Worm (Caenorhabditis elegans) whole organism, L1 larva: ENCODE results near the gene K08D8.10.
A peak's percentile ranks its signal among the peaks of the same experiment; 100 is the strongest.

Experiments
- Y116A8C.19 ChIP-seq: sonication (generic microtip); optimal IDR thresholded peaks from 2 replicates; lab custom pipeline; 2016; ENCODE audit warnings: missing compliant biosample characterization, missing genetic modification characterization, borderline replicate concordance
- aha-1 ChIP-seq: fragments of 150-350 bp; optimal IDR thresholded peaks from 2 replicates; lab custom pipeline; 2014; ENCODE audit warnings: missing biosample characterization, missing genetic modification characterization
- aly-2 ChIP-seq: fragments of 150-350 bp; optimal IDR thresholded peaks from 2 replicates; lab custom pipeline; 2014; ENCODE audit warnings: missing biosample characterization, missing genetic modification characterization
- blmp-1 ChIP-seq: fragments of 150-350 bp; optimal IDR thresholded peaks from 2 replicates; lab custom pipeline; 2014; ENCODE audit warnings: missing biosample characterization, missing genetic modification characterization
- ces-1 ChIP-seq: fragments of 150-350 bp; optimal IDR thresholded peaks from 2 replicates; lab custom pipeline; 2014; ENCODE audit warnings: missing biosample characterization, missing genetic modification reagents, missing genetic modification characterization
- dsc-1 ChIP-seq: sonication (generic microtip); optimal IDR thresholded peaks from 2 replicates; lab custom pipeline; 2016; ENCODE audit warnings: mild to moderate bottlenecking, missing genetic modification characterization, missing compliant biosample characterization
- efl-1 ChIP-seq, 4 experiments: fragments of 150-350 bp; optimal IDR thresholded peaks in 3 of 4; peaks in 1 of 4; 1 replicate in 1 of 4; 2 replicates in 3 of 4; lab custom pipeline; 2014; ENCODE audit warnings: missing biosample characterization in 2 of 4, missing genetic modification characterization in 2 of 4, missing genetic modification reagents in 2 of 4
- efl-3 ChIP-seq: fragments of 200-800 bp; sonication (Bioruptor generic); optimal IDR thresholded peaks from 2 replicates; lab custom pipeline; 2018; ENCODE audit warnings: mild to moderate bottlenecking, missing genetic modification characterization, missing compliant biosample characterization
- egl-27 ChIP-seq, 2 experiments: fragments of 150-350 bp in 1 of 2; sonication (generic microtip); optimal IDR thresholded peaks; 3 replicates each; lab custom pipeline; 2017 to 2018; ENCODE audit warnings: missing biosample characterization in 2 of 2, missing genetic modification characterization in 2 of 2, missing genetic modification reagents in 2 of 2
- elt-2 ChIP-seq: sonication (generic microtip); optimal IDR thresholded peaks from 2 replicates; lab custom pipeline; 2016; ENCODE audit warnings: missing genetic modification characterization, mild to moderate bottlenecking, inconsistent platforms, missing compliant biosample characterization, missing genetic modification reagents
- hlh-4 ChIP-seq: sonication (generic microtip); optimal IDR thresholded peaks from 2 replicates; lab custom pipeline; 2016; ENCODE audit warnings: mild to moderate bottlenecking, missing genetic modification characterization, missing compliant biosample characterization
- hpl-2 ChIP-seq: fragments of 150-350 bp; optimal IDR thresholded peaks from 2 replicates; lab custom pipeline; 2014; ENCODE audit warnings: missing biosample characterization, missing genetic modification reagents, missing genetic modification characterization
- irx-1 ChIP-seq: sonication (generic microtip); optimal IDR thresholded peaks from 2 replicates; lab custom pipeline; 2016; ENCODE audit warnings: missing genetic modification characterization, missing compliant biosample characterization
- jun-1 ChIP-seq: fragments of 150-350 bp; optimal IDR thresholded peaks from 2 replicates; lab custom pipeline; 2014; ENCODE audit warnings: missing biosample characterization, missing genetic modification reagents, missing genetic modification characterization
- lin-14 ChIP-seq: fragments of 200-800 bp; sonication (Bioruptor generic); optimal IDR thresholded peaks from 2 replicates; lab custom pipeline; 2018; ENCODE audit warnings: mild to moderate bottlenecking, missing genetic modification characterization, moderate library complexity, missing compliant biosample characterization
- lin-15B ChIP-seq: fragments of 150-350 bp; sonication (generic microtip); optimal IDR thresholded peaks from 3 replicates; lab custom pipeline; 2014; ENCODE audit warnings: missing biosample characterization, missing genetic modification characterization
- mef-2 ChIP-seq: fragments of 150-350 bp; optimal IDR thresholded peaks from 2 replicates; lab custom pipeline; 2014; ENCODE audit warnings: missing biosample characterization, missing genetic modification characterization
- nhr-12 ChIP-seq: sonication (generic microtip); optimal IDR thresholded peaks from 2 replicates; lab custom pipeline; 2017; ENCODE audit warnings: missing biosample characterization, missing genetic modification characterization
- nhr-19 ChIP-seq: fragments of 200-800 bp; sonication (Bioruptor generic); conservative IDR thresholded peaks from 2 replicates; pipeline ENCODE4 v1.3.6; 2022; ENCODE audit warnings: missing genetic modification characterization, missing compliant biosample characterization
- nhr-47 ChIP-seq: sonication (generic microtip); optimal IDR thresholded peaks from 2 replicates; lab custom pipeline; 2016; ENCODE audit warnings: mild to moderate bottlenecking, missing genetic modification characterization, moderate library complexity, missing compliant biosample characterization
- nhr-76 ChIP-seq: sonication (generic microtip); optimal IDR thresholded peaks from 2 replicates; lab custom pipeline; 2017; ENCODE audit warnings: missing biosample characterization, missing genetic modification characterization
- nhr-85 ChIP-seq: sonication (generic microtip); peaks from one replicate; lab custom pipeline; 2016; ENCODE audit warnings: missing genetic modification characterization, inconsistent platforms, missing compliant biosample characterization
- nhr-90 ChIP-seq: sonication (generic microtip); optimal IDR thresholded peaks from 2 replicates; lab custom pipeline; 2016; ENCODE audit warnings: mild to moderate bottlenecking, missing genetic modification characterization, missing compliant biosample characterization; ENCODE audit not compliant: poor library complexity
- pag-3 ChIP-seq: sonication (generic microtip); optimal IDR thresholded peaks from 2 replicates; lab custom pipeline; 2017; ENCODE audit warnings: missing genetic modification characterization, mild to moderate bottlenecking, missing compliant biosample characterization, antibody characterized with exemption, borderline replicate concordance; ENCODE audit not compliant: insufficient read depth
- pax-3 ChIP-seq: fragments of 200-800 bp; sonication (Bioruptor generic); optimal IDR thresholded peaks from 2 replicates; lab custom pipeline; 2018; ENCODE audit warnings: mild to moderate bottlenecking, missing genetic modification characterization, moderate library complexity, missing compliant biosample characterization
- pqm-1 ChIP-seq: sonication (generic microtip); optimal IDR thresholded peaks from 3 replicates; lab custom pipeline; 2017; ENCODE audit warnings: missing biosample characterization, missing genetic modification characterization
- snpc-4 ChIP-seq: fragments of 150-350 bp; optimal IDR thresholded peaks from 2 replicates; lab custom pipeline; 2014; ENCODE audit warnings: missing biosample characterization, missing genetic modification characterization
- sup-37 ChIP-seq: fragments of 200-800 bp; sonication (Bioruptor generic); optimal IDR thresholded peaks from 2 replicates; lab custom pipeline; 2018; ENCODE audit warnings: mild to moderate bottlenecking, missing genetic modification characterization, missing compliant biosample characterization
- tbx-2 ChIP-seq: sonication (generic microtip); optimal IDR thresholded peaks from 2 replicates; lab custom pipeline; 2016; ENCODE audit warnings: missing genetic modification characterization, missing compliant biosample characterization
- unc-62 ChIP-seq: fragments of 150-350 bp; optimal IDR thresholded peaks from 2 replicates; lab custom pipeline; 2014; ENCODE audit warnings: missing biosample characterization, missing genetic modification reagents, missing genetic modification characterization
- unc-86 ChIP-seq: sonication (generic microtip); optimal IDR thresholded peaks from 2 replicates; lab custom pipeline; 2016; ENCODE audit warnings: missing genetic modification characterization, missing compliant biosample characterization
- unc-98 ChIP-seq: fragments of 200-800 bp; sonication (Bioruptor generic); IDR thresholded peaks from 2 replicates; pipeline ENCODE4 v1.3.6; 2022; ENCODE audit warnings: missing genetic modification characterization, missing compliant biosample characterization
- xbp-1 ChIP-seq: sonication (generic microtip); optimal IDR thresholded peaks from 2 replicates; lab custom pipeline; 2016; ENCODE audit warnings: missing genetic modification characterization, missing compliant biosample characterization
- ztf-4 ChIP-seq: fragments of 150-350 bp; optimal IDR thresholded peaks from 2 replicates; lab custom pipeline; 2014; ENCODE audit warnings: missing biosample characterization, missing genetic modification characterization

Gene K08D8.10

DNA sequence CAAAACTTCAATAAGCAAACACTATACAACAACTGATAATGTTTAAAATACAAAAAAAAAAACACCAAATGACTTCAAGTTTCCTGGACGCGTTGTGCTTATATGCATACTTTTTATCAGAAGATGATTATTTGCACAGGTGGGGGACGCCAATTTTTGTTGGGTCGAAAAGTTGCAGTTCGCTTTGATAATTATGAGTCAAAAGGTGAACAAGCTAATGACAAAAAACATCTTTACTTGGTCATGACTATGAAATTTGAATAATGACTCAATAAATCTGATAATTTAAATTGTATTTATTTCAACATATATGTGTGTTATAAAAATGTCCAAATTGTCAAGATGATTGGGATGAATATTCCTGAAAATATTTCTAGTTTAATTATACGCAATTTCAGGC is 17.2 kb upstream of the K08D8.10 start, which contains the start of gene ZK896.4:
TSS of gene ZK896.4 (minus strand) at position 101 of the 400 bp plus-strand sequence.
- no peak for TF ChIP-seq efl-1 (optimal IDR thresholded peaks at IDR 0.05; lab: Kevin White, UChicago)
- no peak for TF ChIP-seq efl-1 (GFP tag; optimal IDR thresholded peaks at IDR 0.05 in 1 of 2; lab: Kevin White, UChicago)
- TF ChIP-seq efl-3 (GFP tag; lab: Kevin White, UChicago), result no peak
- TF ChIP-seq nhr-76 (tag; lab: Kevin White, UChicago), result no peak
- TF ChIP-seq elt-2, result no peak
- no peak for TF ChIP-seq nhr-19
- TF ChIP-seq dsc-1 (tag; lab: Kevin White, UChicago), result no peak
- TF ChIP-seq aly-2, result no peak
- no peak for TF ChIP-seq snpc-4
- no peak for TF ChIP-seq xbp-1 (tag; lab: Kevin White, UChicago)
- no peak for TF ChIP-seq nhr-12
- no peak for TF ChIP-seq sup-37
- no peak for TF ChIP-seq unc-98 (GFP tag; lab: Robert Waterston, UW)
- TF ChIP-seq ztf-4, result no peak
- TF ChIP-seq nhr-90, result no peak
- TF ChIP-seq lin-14 (GFP tag; lab: Kevin White, UChicago), result no peak
- no peak for TF ChIP-seq unc-86 (tag; lab: Kevin White, UChicago)
- TF ChIP-seq nhr-85, result no peak
- TF ChIP-seq hpl-2 (GFP tag; lab: Kevin White, UChicago), result no peak
- TF ChIP-seq irx-1, result no peak
- TF ChIP-seq, all 84 proteins: peak for 0

ce11 chrIV:12886012-12886411 is 14.4 kb upstream of the K08D8.10 start:
- TF ChIP-seq ces-1 (GFP tag; lab: Kevin White, UChicago), result no peak
- no peak for TF ChIP-seq nhr-85
- no peak for TF ChIP-seq efl-1 (optimal IDR thresholded peaks at IDR 0.05; lab: Kevin White, UChicago)
- TF ChIP-seq efl-1 (GFP tag; optimal IDR thresholded peaks at IDR 0.05 in 1 of 2; lab: Kevin White, UChicago), result no peak
- TF ChIP-seq egl-27 (tag; optimal IDR thresholded peaks at IDR 0.05; lab: Kevin White, UChicago), result no peak
- no peak for TF ChIP-seq pax-3 (tag; lab: Kevin White, UChicago)
- no peak for TF ChIP-seq lin-15B

- no peak for TF ChIP-seq efl-1 (optimal IDR thresholded peaks at IDR 0.05; lab: Kevin White, UChicago)
- TF ChIP-seq efl-1 (GFP tag; optimal IDR thresholded peaks at IDR 0.05 in 1 of 2; lab: Kevin White, UChicago), result peak in 1 of 2 experiments; percentile 30
- no peak for TF ChIP-seq nhr-47
- TF ChIP-seq unc-62 (GFP tag; lab: Kevin White, UChicago), result no peak
- no peak for TF ChIP-seq Y116A8C.19 (tag; lab: Kevin White, UChicago)
- no peak for TF ChIP-seq tbx-2 (tag; lab: Kevin White, UChicago)
- TF ChIP-seq pqm-1 (tag; lab: Kevin White, UChicago), result peak; percentile 78
- peak; percentile 7 for TF ChIP-seq jun-1 (tag; lab: Kevin White, UChicago)
- TF ChIP-seq nhr-19, result no peak
- no peak for TF ChIP-seq pag-3
- no peak for TF ChIP-seq blmp-1 (tag; lab: Kevin White, UChicago)
- TF ChIP-seq elt-2, result peak; percentile 88
- TF ChIP-seq, all 84 proteins: peak for 4
Observed at ce11 chrIV:12890445-12890844, 9.9 kb upstream of the K08D8.10 start, which contains the start of gene K08D8.6. Gene K08D8.6 (minus strand): TSS chrIV:12890508.

DNA sequence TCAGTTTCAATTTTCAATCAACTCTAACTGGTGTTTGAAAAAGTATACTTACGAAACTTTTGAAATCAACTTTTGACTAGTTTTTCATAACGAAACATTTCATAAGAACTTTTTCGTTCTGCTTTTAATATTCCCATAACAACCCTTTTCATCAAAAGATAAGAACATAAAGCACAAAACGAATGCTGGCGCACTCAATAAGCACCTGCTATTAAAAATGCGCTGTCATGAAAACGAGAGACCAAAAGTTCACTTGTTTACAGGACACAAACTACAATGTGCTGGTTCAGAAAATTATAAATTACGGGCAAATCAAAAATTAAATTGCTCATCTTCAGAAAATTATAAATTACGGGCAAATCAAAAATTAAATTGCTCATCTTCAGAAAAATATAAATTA is 9.3 kb upstream of the K08D8.10 start:
- no peak for TF ChIP-seq hlh-4
- TF ChIP-seq elt-2, result peak; percentile 17
- TF ChIP-seq nhr-47, result no peak

ce11 chrIV:12892194-12892593 is 8.2 kb upstream of the K08D8.10 start, which contains the start of gene K08D8.1:
Gene K08D8.1 (plus strand): TSS chrIV:12892494.
- no peak for TF ChIP-seq mef-2 (tag; lab: Kevin White, UChicago)
- no peak for TF ChIP-seq irx-1
- no peak for TF ChIP-seq aha-1 (tag; lab: Kevin White, UChicago)
